Fruit fly (Drosophila melanogaster) whole organism, wandering third instar larva: ENCODE data around the gene CG17597.

ENCODE experiments used
- Sp1 ChIP-seq: fragments of 200-800 bp; sonication (Bioruptor generic); optimal IDR thresholded peaks from 3 replicates; lab custom pipeline; 2019; ENCODE audit warnings: missing biosample characterization, mild to moderate bottlenecking, missing genetic modification characterization, moderate library complexity
- br ChIP-seq: fragments of 200-800 bp; sonication (Bioruptor generic); optimal IDR thresholded peaks from 2 replicates; lab custom pipeline; 2016; ENCODE audit warnings: missing biosample characterization, missing genetic modification characterization

DNA sequence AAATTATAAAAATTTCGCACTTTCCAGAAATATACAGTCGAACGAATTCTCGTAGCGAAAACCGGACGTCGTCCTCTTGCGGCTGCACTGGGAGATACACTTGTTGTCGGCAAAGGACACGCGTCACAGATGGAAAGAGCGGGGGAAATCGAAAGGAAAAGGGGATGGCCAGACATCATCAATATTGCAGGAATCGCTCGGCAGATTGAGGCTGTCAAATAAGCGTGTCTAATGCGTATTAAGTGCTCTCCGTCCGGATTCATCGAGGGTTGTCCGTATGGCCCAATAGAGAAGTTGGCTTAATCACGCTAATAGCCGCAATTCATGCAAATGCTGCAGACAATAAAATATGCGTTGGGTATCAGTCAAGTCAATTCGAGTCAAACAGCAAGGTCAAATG lies 21.5 kb downstream of the CG17597 start:
- TF ChIP-seq Sp1 (GFP tag; lab: Kevin White, UChicago) (no peak), br (GFP tag; lab: Kevin White, UChicago) (no peak)
